Worm (Caenorhabditis elegans) whole organism, L2 larva: ENCODE measurements around the gene ZK673.5.
A peak's percentile ranks its signal among the peaks of the same experiment; 100 is the strongest.

ENCODE experiments used
- C34F6.9 ChIP-seq: fragments of 150-350 bp; optimal IDR thresholded peaks from 2 replicates; lab custom pipeline; 2014; ENCODE audit warnings: missing biosample characterization, missing genetic modification characterization
- F13H6.1 ChIP-seq: sonication (generic microtip); optimal IDR thresholded peaks from 2 replicates; lab custom pipeline; 2016; ENCODE audit warnings: missing genetic modification characterization, missing compliant biosample characterization
- R02D3.7 ChIP-seq: fragments of 150-350 bp; optimal IDR thresholded peaks from 2 replicates; lab custom pipeline; 2014; ENCODE audit warnings: missing biosample characterization, missing genetic modification characterization
- Y55F3AM.14 ChIP-seq: fragments of 200-800 bp; sonication (Bioruptor generic); optimal IDR thresholded peaks from 2 replicates; lab custom pipeline; 2018; ENCODE audit warnings: mild to moderate bottlenecking, missing genetic modification characterization, missing compliant biosample characterization
- ZK546.5 ChIP-seq: sonication (generic microtip); optimal IDR thresholded peaks from 2 replicates; lab custom pipeline; 2017; ENCODE audit warnings: missing biosample characterization, missing genetic modification characterization
- alr-1 ChIP-seq: fragments of 150-350 bp; optimal IDR thresholded peaks from 2 replicates; lab custom pipeline; 2014; ENCODE audit warnings: missing biosample characterization, missing genetic modification characterization
- aly-2 ChIP-seq: fragments of 150-350 bp; optimal IDR thresholded peaks from 2 replicates; lab custom pipeline; 2014; ENCODE audit warnings: missing biosample characterization, missing genetic modification characterization
- ama-1 ChIP-seq: fragments of 150-350 bp; optimal IDR thresholded peaks from 2 replicates; lab custom pipeline; 2018; ENCODE audit warnings: inconsistent platforms
- blmp-1 ChIP-seq: sonication (generic microtip); optimal IDR thresholded peaks from 2 replicates; lab custom pipeline; 2017; ENCODE audit warnings: missing genetic modification characterization, mild to moderate bottlenecking, missing compliant biosample characterization, antibody characterized with exemption, moderate library complexity; ENCODE audit not compliant: insufficient read depth
- ceh-16 ChIP-seq: fragments of 150-350 bp; optimal IDR thresholded peaks from 2 replicates; lab custom pipeline; 2014; ENCODE audit warnings: missing biosample characterization, missing genetic modification characterization
- ceh-82 ChIP-seq: fragments of 150-350 bp; optimal IDR thresholded peaks from 2 replicates; lab custom pipeline; 2014; ENCODE audit warnings: missing biosample characterization, missing genetic modification characterization
- crh-2 ChIP-seq: sonication (generic microtip); optimal IDR thresholded peaks from 2 replicates; lab custom pipeline; 2017; ENCODE audit warnings: missing biosample characterization, missing genetic modification characterization
- elt-1 ChIP-seq: fragments of 150-350 bp; optimal IDR thresholded peaks from 2 replicates; lab custom pipeline; 2014; ENCODE audit warnings: missing biosample characterization, missing genetic modification characterization
- fos-1 ChIP-seq: fragments of 150-350 bp; optimal IDR thresholded peaks from 2 replicates; lab custom pipeline; 2014; ENCODE audit warnings: missing biosample characterization, missing genetic modification characterization
- gmeb-1 ChIP-seq: fragments of 150-350 bp; optimal IDR thresholded peaks from 2 replicates; lab custom pipeline; 2014; ENCODE audit warnings: missing biosample characterization, missing genetic modification characterization
- lin-13 ChIP-seq: fragments of 150-350 bp; optimal IDR thresholded peaks from 2 replicates; lab custom pipeline; 2014; ENCODE audit warnings: missing biosample characterization, missing genetic modification reagents, missing genetic modification characterization
- lin-39 ChIP-seq: fragments of 150-350 bp; optimal IDR thresholded peaks from 2 replicates; lab custom pipeline; 2014; ENCODE audit warnings: missing biosample characterization, missing genetic modification reagents, missing genetic modification characterization
- mab-5 ChIP-seq: fragments of 150-350 bp; optimal IDR thresholded peaks from 2 replicates; lab custom pipeline; 2014; ENCODE audit warnings: missing biosample characterization, missing genetic modification characterization
- mbf-1 ChIP-seq: sonication (generic microtip); optimal IDR thresholded peaks from 2 replicates; lab custom pipeline; 2017; ENCODE audit warnings: missing biosample characterization, missing genetic modification characterization
- mdl-1 ChIP-seq, 2 experiments: fragments of 150-350 bp in 1 of 2; sonication (generic microtip) in 1 of 2; optimal IDR thresholded peaks; 2 replicates each; lab custom pipeline; 2017; ENCODE audit warnings: missing biosample characterization in 2 of 2, missing genetic modification characterization in 2 of 2
- nhr-10 ChIP-seq: sonication (generic microtip); optimal IDR thresholded peaks from 2 replicates; lab custom pipeline; 2017; ENCODE audit warnings: missing biosample characterization, missing genetic modification characterization
- nhr-129 ChIP-seq: fragments of 150-350 bp; optimal IDR thresholded peaks from 2 replicates; lab custom pipeline; 2014; ENCODE audit warnings: missing biosample characterization, missing genetic modification characterization
- nhr-237 ChIP-seq: fragments of 150-350 bp; optimal IDR thresholded peaks from 2 replicates; lab custom pipeline; 2014; ENCODE audit warnings: missing biosample characterization, missing genetic modification characterization
- nhr-25 ChIP-seq: fragments of 150-350 bp; sonication (generic microtip); optimal IDR thresholded peaks from 3 replicates; lab custom pipeline; 2014; ENCODE audit warnings: missing biosample characterization, missing genetic modification characterization
- nhr-77 ChIP-seq: fragments of 150-350 bp; optimal IDR thresholded peaks from 2 replicates; lab custom pipeline; 2014; ENCODE audit warnings: missing biosample characterization, missing genetic modification characterization
- peb-1 ChIP-seq: fragments of 150-350 bp; optimal IDR thresholded peaks from 2 replicates; lab custom pipeline; 2014; ENCODE audit warnings: missing biosample characterization, missing genetic modification characterization
- sem-4 ChIP-seq: fragments of 150-350 bp; optimal IDR thresholded peaks from 2 replicates; lab custom pipeline; 2014; ENCODE audit warnings: missing biosample characterization, missing genetic modification reagents, missing genetic modification characterization
- skn-1 ChIP-seq: sonication (generic microtip); optimal IDR thresholded peaks from 2 replicates; lab custom pipeline; 2017; ENCODE audit warnings: missing biosample characterization, missing genetic modification characterization
- sma-9 ChIP-seq, 2 experiments: fragments of 150-350 bp in 1 of 2; sonication (generic microtip) in 1 of 2; optimal IDR thresholded peaks; 2 replicates each; lab custom pipeline; 2014 to 2016; ENCODE audit warnings: missing genetic modification characterization in 2 of 2, mild to moderate bottlenecking in 1 of 2, missing biosample characterization in 1 of 2, missing compliant biosample characterization in 1 of 2, missing genetic modification reagents in 1 of 2, moderate library complexity in 1 of 2
- snpc-4 ChIP-seq: fragments of 150-350 bp; optimal IDR thresholded peaks from 2 replicates; lab custom pipeline; 2014; ENCODE audit warnings: missing biosample characterization, missing genetic modification characterization
- unc-62 ChIP-seq: fragments of 150-350 bp; optimal IDR thresholded peaks from 2 replicates; lab custom pipeline; 2014; ENCODE audit warnings: missing biosample characterization, missing genetic modification reagents, missing genetic modification characterization
- zag-1 ChIP-seq: fragments of 150-350 bp; optimal IDR thresholded peaks from 2 replicates; lab custom pipeline; 2014; ENCODE audit warnings: missing biosample characterization, missing genetic modification characterization
- ztf-1 ChIP-seq: fragments of 200-800 bp; sonication (Bioruptor generic); conservative IDR thresholded peaks from 2 replicates; pipeline ENCODE4 v1.3.6; 2022; ENCODE audit warnings: missing genetic modification characterization, missing compliant biosample characterization
- ztf-11 ChIP-seq: sonication (generic microtip); optimal IDR thresholded peaks from 2 replicates; lab custom pipeline; 2017; ENCODE audit warnings: missing biosample characterization, missing genetic modification characterization

ZK673.5 gene

ce11 chrII:10504729-10505128, 43.4 kb downstream of the ZK673.5 start (continued):
- TF ChIP-seq lin-39 = no peak
- no peak for TF ChIP-seq ceh-82 (tag; lab: Kevin White, UChicago)
- no peak for TF ChIP-seq nhr-77 (tag; lab: Kevin White, UChicago)
- TF ChIP-seq skn-1 = no peak
- peak; percentile 3 for TF ChIP-seq nhr-25

- TF ChIP-seq ceh-82 (tag; lab: Kevin White, UChicago) (no peak), fos-1 (tag; lab: Kevin White, UChicago) (no peak), mbf-1 (tag; lab: Kevin White, UChicago) (no peak), alr-1 (tag; lab: Kevin White, UChicago) (no peak), C34F6.9 (tag; lab: Kevin White, UChicago) (no peak), ztf-11 (no peak), nhr-25 (peak; percentile 1), F13H6.1 (no peak), gmeb-1 (tag; lab: Kevin White, UChicago) (no peak), ZK546.5 (tag; lab: Kevin White, UChicago) (no peak), zag-1 (tag; lab: Kevin White, UChicago) (no peak), crh-2 (no peak), aly-2 (tag; lab: Kevin White, UChicago) (no peak), blmp-1 (tag; lab: Kevin White, UChicago) (no peak), R02D3.7 (tag; lab: Kevin White, UChicago) (no peak), nhr-237 (tag; lab: Kevin White, UChicago) (no peak), ceh-16 (tag; lab: Kevin White, UChicago) (peak; percentile 25), peb-1 (tag; lab: Kevin White, UChicago) (no peak), sem-4 (tag; lab: Kevin White, UChicago) (no peak), unc-62 (no peak), Y55F3AM.14 (GFP tag; lab: Kevin White, UChicago) (no peak), elt-1 (tag; lab: Kevin White, UChicago) (no peak), sma-9 (GFP tag; optimal IDR thresholded peaks at IDR 0.05; lab: Kevin White, UChicago) (peak; percentile 33), sma-9 (tag; optimal IDR thresholded peaks at IDR 0.05; lab: Kevin White, UChicago) (no peak), nhr-129 (no peak), nhr-77 (tag; lab: Kevin White, UChicago) (no peak), mab-5 (tag; lab: Kevin White, UChicago) (no peak), snpc-4 (tag; lab: Kevin White, UChicago) (no peak)
These were observed 44.6 kb downstream of the ZK673.5 start for ce11 chrII:10505949-10506348.

- TF ChIP-seq ceh-82 (tag; lab: Kevin White, UChicago) = no peak
- TF ChIP-seq aly-2 (tag; lab: Kevin White, UChicago) = no peak
- TF ChIP-seq crh-2 = no peak
- TF ChIP-seq ztf-11 = no peak
- no peak for TF ChIP-seq ama-1
- no peak for TF ChIP-seq nhr-129
- TF ChIP-seq blmp-1 (tag; lab: Kevin White, UChicago) = no peak
- no peak for TF ChIP-seq gmeb-1 (tag; lab: Kevin White, UChicago)
- no peak for TF ChIP-seq nhr-10 (tag; lab: Kevin White, UChicago)
- no peak for TF ChIP-seq ztf-1 (GFP tag; lab: Robert Waterston, UW)
- no peak for TF ChIP-seq mdl-1 (tag; optimal IDR thresholded peaks at IDR 0.05; lab: Kevin White, UChicago)
- TF ChIP-seq lin-39 = no peak
- TF ChIP-seq fos-1 (tag; lab: Kevin White, UChicago) = no peak
- no peak for TF ChIP-seq nhr-237 (tag; lab: Kevin White, UChicago)
- TF ChIP-seq alr-1 (tag; lab: Kevin White, UChicago) = no peak
- TF ChIP-seq, all 48 proteins: peak for 0
These were observed 46.6 kb downstream of the ZK673.5 start for ce11 chrII:10507906-10508305.

ce11 chrII:10509746-10510145, 48.4 kb downstream of the ZK673.5 start, which contains the start of gene F59B10.2:
Gene F59B10.2 (minus strand): TSS chrII:10509846.
- TF ChIP-seq unc-62 = no peak

- TF ChIP-seq F13H6.1 (peak; percentile 25), lin-13 (GFP tag; lab: Kevin White, UChicago) (no peak), skn-1 (no peak)
These were observed 48.9 kb downstream of the ZK673.5 start, which contains the start of gene F59B10.3 for ce11 chrII:10510242-10510641. Gene F59B10.3 (plus strand): TSS chrII:10510542.
